Fruit fly (Drosophila melanogaster) whole organism: ENCODE measurements around the gene CG43163.

Experiments used
- CG8478 ChIP-seq: fragments of >200 bp; optimal IDR thresholded peaks from 2 replicates; lab custom pipeline; 2018; ENCODE audit warnings: inconsistent platforms
- Dll ChIP-seq: fragments of >200 bp; optimal IDR thresholded peaks from 2 replicates; lab custom pipeline; 2017
- EcR ChIP-seq, 2 experiments: fragments of >200 bp; optimal IDR thresholded peaks; 2 replicates each; lab custom pipeline; 2017; ENCODE audit warnings: missing biosample characterization in 2 of 2, missing genetic modification characterization in 2 of 2, missing genetic modification reagents in 2 of 2
- pan ChIP-seq: fragments of >200 bp; optimal IDR thresholded peaks from 2 replicates; lab custom pipeline; 2017
- usp ChIP-seq: fragments of >200 bp; optimal IDR thresholded peaks from 2 replicates; lab custom pipeline; 2017; ENCODE audit warnings: missing biosample characterization, missing genetic modification characterization, mixed read lengths

DNA sequence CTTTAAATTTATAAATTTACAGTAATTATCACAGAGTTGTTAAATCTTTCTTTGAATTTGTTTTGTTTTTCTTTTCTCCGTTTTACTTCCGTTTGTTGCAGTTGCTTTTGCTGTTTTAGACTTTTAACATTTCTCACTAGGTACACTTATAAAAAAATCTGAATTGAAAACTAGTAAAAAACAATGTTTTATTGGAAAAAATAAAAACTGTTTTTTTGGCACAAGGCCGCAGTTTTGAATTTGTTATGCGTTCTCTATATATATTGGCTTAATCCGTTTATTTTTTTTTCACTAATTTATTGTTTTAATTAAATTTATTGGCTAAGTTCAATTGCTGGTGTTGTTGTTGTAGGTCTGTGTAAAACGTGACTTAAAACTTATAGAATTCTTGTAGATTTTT is 66.9 kb downstream of the CG43163 start:
- no peak for TF ChIP-seq CG8478
- TF ChIP-seq usp (GFP tag; lab: Kevin White, UChicago) = no peak
- no peak for TF ChIP-seq EcR (GFP tag; optimal IDR thresholded peaks at IDR 0.05; lab: Kevin White, UChicago)
- TF ChIP-seq Dll (lab: Kevin White, UChicago) = no peak
- no peak for TF ChIP-seq pan
